Fruit fly (Drosophila melanogaster): ENCODE results near the gene Hmgcl.
A peak's percentile ranks its signal among the peaks of the same experiment; 100 is the strongest.

Hmgcl gene

DNA sequence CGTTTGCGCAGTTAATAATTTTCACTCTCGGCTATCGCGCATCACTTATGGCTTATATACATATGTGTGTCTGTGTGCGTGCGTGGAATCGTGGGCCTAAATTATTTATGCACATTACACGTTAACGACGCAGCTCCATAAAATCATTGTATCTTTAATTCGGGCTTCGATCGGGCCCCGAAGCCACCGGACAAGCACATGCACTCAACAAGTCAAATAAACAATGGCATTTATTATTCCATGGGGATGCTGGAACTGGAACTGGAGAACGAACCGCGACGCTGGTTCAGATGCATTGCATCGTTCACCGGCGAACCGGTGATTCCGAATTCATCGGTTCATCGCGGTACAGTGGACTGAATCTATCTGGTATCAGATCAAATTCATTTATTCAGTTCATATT lies 11.6 kb upstream of the Hmgcl start, which contains the start of gene ihog (continued):
- TF ChIP-seq knrl (GFP tag; IDR thresholded peaks at IDR 0.05; ENCODE audit: partially characterized antibody) = peak; percentile 66; the same call in 2 of the 3 replicates
- peak; percentile 87 for TF ChIP-seq CG4707 (GFP tag; optimal IDR thresholded peaks at IDR 0.05)
- peak; percentile 55; the same call in 2 of the 3 replicates for TF ChIP-seq Doc3 (GFP tag; IDR thresholded peaks at IDR 0.05; ENCODE audit: partially characterized antibody)
- peak; percentile 78 for TF ChIP-seq MESR4 (GFP tag; optimal IDR thresholded peaks at IDR 0.05)
- peak; percentile 63; the same call in 2 of the 3 replicates for TF ChIP-seq CG6791 (GFP tag; IDR thresholded peaks at IDR 0.05; ENCODE audit: partially characterized antibody)
- TF ChIP-seq CG34376 (GFP tag; optimal IDR thresholded peaks at IDR 0.05) = peak; percentile 4
- TF ChIP-seq Chrac-16 (GFP tag; optimal IDR thresholded peaks at IDR 0.05) = no peak
- TF ChIP-seq E2f1 (GFP tag; IDR thresholded peaks at IDR 0.05) = 0 out of 2 replicates have a peak, but pooled peaks have one; percentile 6
- peak; percentile 53 for TF ChIP-seq ewg (GFP tag; optimal IDR thresholded peaks at IDR 0.05)
- TF ChIP-seq CG13424 (tag; optimal IDR thresholded peaks at IDR 0.05) = no peak
- peak; percentile 16 for TF ChIP-seq CG14710 (tag; optimal IDR thresholded peaks at IDR 0.05)
- 0 out of 3 replicates have a peak, but pooled peaks have one; percentile 27 for TF ChIP-seq CG17361 (GFP tag; IDR thresholded peaks at IDR 0.05)
- TF ChIP-seq CG30020 (tag; optimal IDR thresholded peaks at IDR 0.05) = peak; percentile 45
- peak; percentile 3 for TF ChIP-seq Sry-δ (GFP tag; optimal IDR thresholded peaks at IDR 0.05)
- TF ChIP-seq Dp (GFP tag; optimal IDR thresholded peaks at IDR 0.05) = peak; percentile 23
- no peak for TF ChIP-seq Lhr (GFP tag; optimal IDR thresholded peaks at IDR 0.05)
- no peak for TF ChIP-seq klu (GFP tag; IDR thresholded peaks at IDR 0.05)
- no peak for TF ChIP-seq NK7.1 (GFP tag; optimal IDR thresholded peaks at IDR 0.05)
- no peak for TF ChIP-seq Nf-YB (GFP tag; optimal IDR thresholded peaks at IDR 0.05)
- TF ChIP-seq HLH3B (GFP tag; IDR thresholded peaks at IDR 0.05) = no peak
- TF ChIP-seq repo (GFP tag; optimal IDR thresholded peaks at IDR 0.05) = no peak
- peak; percentile 12 for TF ChIP-seq CG17829 (tag; optimal IDR thresholded peaks at IDR 0.05)
- TF ChIP-seq wor (GFP tag; IDR thresholded peaks at IDR 0.05) = no peak
- TF ChIP-seq CG31441 (GFP tag; IDR thresholded peaks at IDR 0.05) = peak; percentile 41; the same call in 1 of the 2 replicates
- TF ChIP-seq CG16813 (GFP tag; IDR thresholded peaks at IDR 0.05; ENCODE audit: partially characterized antibody) = peak; percentile 24; the same call in 1 of the 3 replicates
- TF ChIP-seq Bgb (GFP tag; IDR thresholded peaks at IDR 0.05; ENCODE audit: partially characterized antibody) = peak; percentile 59
- TF ChIP-seq amos (GFP tag; IDR thresholded peaks at IDR 0.05; ENCODE audit: partially characterized antibody) = peak; percentile 72
- peak; percentile 37 for TF ChIP-seq CG2712 (tag; optimal IDR thresholded peaks at IDR 0.05)
- peak; percentile 39; the same call in 1 of the 3 replicates for TF ChIP-seq ci (GFP tag; IDR thresholded peaks at IDR 0.05)
- TF ChIP-seq gce (GFP tag; IDR thresholded peaks at IDR 0.05) = no peak
- TF ChIP-seq Dll (GFP tag; IDR thresholded peaks at IDR 0.05; ENCODE audit: partially characterized antibody) = peak; percentile 54; the same call in 3 of the 4 replicates
- TF ChIP-seq MBD-R2 (GFP tag; IDR thresholded peaks at IDR 0.05) = peak; percentile 68; the same call in 1 of the 2 replicates
- peak; percentile 71 for TF ChIP-seq CG4617 (GFP tag; optimal IDR thresholded peaks at IDR 0.05; ENCODE audit: borderline replicate concordance)
- TF ChIP-seq Xbp1 (GFP tag; optimal IDR thresholded peaks at IDR 0.05) = no peak
- peak; percentile 52 for TF ChIP-seq vvl (GFP tag; IDR thresholded peaks at IDR 0.05)
- no peak for TF ChIP-seq CG10274 (GFP tag; optimal IDR thresholded peaks at IDR 0.05)
- TF ChIP-seq trem (tag; optimal IDR thresholded peaks at IDR 0.05) = peak; percentile 32
- peak; percentile 13 for TF ChIP-seq HmgZ (tag; optimal IDR thresholded peaks at IDR 0.05)
- no peak for TF ChIP-seq CG31365 (tag; optimal IDR thresholded peaks at IDR 0.05)
- TF ChIP-seq CG4424 (GFP tag; optimal IDR thresholded peaks at IDR 0.05) = no peak
- TF ChIP-seq chinmo (GFP tag; IDR thresholded peaks at IDR 0.05; ENCODE audit: partially characterized antibody) = peak; percentile 99
- TF ChIP-seq CG8924 (tag; optimal IDR thresholded peaks at IDR 0.05) = peak; percentile 61
- peak; percentile 81 for TF ChIP-seq pfk (GFP tag; optimal IDR thresholded peaks at IDR 0.05)
- peak; percentile 20 for TF ChIP-seq nom (GFP tag; optimal IDR thresholded peaks at IDR 0.05)
- TF ChIP-seq maf-S (GFP tag; optimal IDR thresholded peaks at IDR 0.05) = no peak
- TF ChIP-seq Mad (GFP tag; optimal IDR thresholded peaks at IDR 0.05) = no peak
- TF ChIP-seq CG7963 (GFP tag; IDR thresholded peaks at IDR 0.05; ENCODE audit: partially characterized antibody) = peak; percentile 51; the same call in 1 of the 3 replicates
- TF ChIP-seq slbo (GFP tag; IDR thresholded peaks at IDR 0.05) = 0 out of 2 replicates have a peak, but pooled peaks have one; percentile 13
- no peak for TF ChIP-seq zf30C (GFP tag; optimal IDR thresholded peaks at IDR 0.05)
